Fruit fly (Drosophila melanogaster) whole organism, adult: ENCODE results near the gene Syx13.

Experiments used
- Crg-1 ChIP-seq: fragments of 200-800 bp; sonication (Bioruptor generic); optimal IDR thresholded peaks from 2 replicates; lab custom pipeline; 2016; ENCODE audit warnings: missing biosample characterization, missing genetic modification characterization
- cnc ChIP-seq, 2 experiments: fragments of >200 bp; optimal IDR thresholded peaks; 2 replicates each; lab custom pipeline; 2017
- kay ChIP-seq: fragments of 200-800 bp; sonication (Bioruptor generic); peaks from one replicate; lab custom pipeline; 2016; ENCODE audit warnings: missing biosample characterization, missing genetic modification characterization, borderline replicate concordance
- ovo ChIP-seq: fragments of 200-800 bp; sonication (Bioruptor generic); optimal IDR thresholded peaks from 2 replicates; lab custom pipeline; 2016; ENCODE audit warnings: missing biosample characterization, missing genetic modification characterization
- pad ChIP-seq: fragments of 200-800 bp; sonication (Bioruptor generic); optimal IDR thresholded peaks from 3 replicates; lab custom pipeline; 2017; ENCODE audit warnings: missing biosample characterization, missing genetic modification characterization, mild to moderate bottlenecking, moderate library complexity, missing genetic modification reagents
- tj ChIP-seq: fragments of 200-800 bp; sonication (Bioruptor generic); optimal IDR thresholded peaks from 3 replicates; lab custom pipeline; 2017; ENCODE audit warnings: missing biosample characterization, mild to moderate bottlenecking, missing genetic modification characterization, moderate library complexity

dm6 chr3L:13006490-13006889 is 37.7 kb upstream of the Syx13 start, which contains the start of gene CG11263:
- TF ChIP-seq Crg-1 (GFP tag; lab: Kevin White, UChicago), result no peak
- no peak for TF ChIP-seq pad (GFP tag; lab: Kevin White, UChicago)
- no peak for TF ChIP-seq cnc (optimal IDR thresholded peaks at IDR 0.05; lab: Kevin White, UChicago)
- no peak for TF ChIP-seq kay
- no peak for TF ChIP-seq ovo (GFP tag; lab: Kevin White, UChicago)
- no peak for TF ChIP-seq tj
